Fruit fly (Drosophila melanogaster): ENCODE measurements around the gene CG5280.
A peak's percentile ranks its signal among the peaks of the same experiment; 100 is the strongest.

CG5280 gene

DNA sequence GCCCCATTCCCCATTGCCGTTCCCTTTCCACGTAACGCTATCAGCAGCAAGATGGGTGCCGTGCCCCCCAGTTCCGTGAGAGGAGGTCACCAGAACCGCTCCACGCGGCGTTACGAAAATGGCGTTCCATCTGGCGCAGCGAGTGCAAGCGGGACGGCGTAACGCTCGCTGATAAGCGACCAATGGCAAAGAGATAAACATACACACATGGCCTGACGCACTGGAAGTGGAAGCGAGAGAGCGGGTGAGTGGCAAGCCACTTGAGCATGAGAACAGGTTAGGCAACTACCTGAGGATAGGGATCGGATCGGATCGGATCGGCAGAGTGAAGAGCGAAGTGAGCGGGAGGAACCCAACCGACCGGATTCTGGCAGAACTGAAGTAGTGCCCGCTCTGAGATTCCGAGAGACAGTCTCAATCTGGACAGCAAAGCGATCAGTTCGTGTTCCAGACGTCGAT lies 14.8 kb upstream of the CG5280 start, which contains the start of gene Doc3 (continued):
- TF ChIP-seq CG11696 (GFP tag; IDR thresholded peaks at IDR 0.05) (no peak), CG18619 (GFP tag; optimal IDR thresholded peaks at IDR 0.05) (no peak), ssp (GFP tag; IDR thresholded peaks at IDR 0.05) (no peak), CG11093 (GFP tag; IDR thresholded peaks at IDR 0.05) (no peak), CG1602 (GFP tag; optimal IDR thresholded peaks at IDR 0.05) (no peak), pita (GFP tag; optimal IDR thresholded peaks at IDR 0.05) (no peak), NK7.1 (GFP tag; optimal IDR thresholded peaks at IDR 0.05) (no peak), CG18262 (tag; optimal IDR thresholded peaks at IDR 0.05) (no peak), dpn (GFP tag; optimal IDR thresholded peaks at IDR 0.05) (no peak), run (tag; optimal IDR thresholded peaks at IDR 0.05) (no peak), slbo (GFP tag; IDR thresholded peaks at IDR 0.05) (peak; percentile 23; the same call in 1 of the 2 replicates), kni (GFP tag; optimal IDR thresholded peaks at IDR 0.05) (peak; percentile 83), ftz-f1 (GFP tag; optimal IDR thresholded peaks at IDR 0.05) (peak; percentile 85), Sry-δ (GFP tag; optimal IDR thresholded peaks at IDR 0.05) (no peak), CG10979 (tag; optimal IDR thresholded peaks at IDR 0.05) (no peak), CTCF (GFP tag; optimal IDR thresholded peaks at IDR 0.05) (no peak), mld (GFP tag; IDR thresholded peaks at IDR 0.05; ENCODE audit: partially characterized antibody) (no peak), CG10321 (GFP tag; IDR thresholded peaks at IDR 0.05) (peak; percentile 96), CG11456 (GFP tag; IDR thresholded peaks at IDR 0.05) (no peak), Rfx (GFP tag; IDR thresholded peaks at IDR 0.05) (no peak), CG1024 (GFP tag; IDR thresholded peaks at IDR 0.05) (no peak), Med (GFP tag) (peak; percentile 67), repo (GFP tag; optimal IDR thresholded peaks at IDR 0.05) (no peak), C15 (GFP tag; IDR thresholded peaks at IDR 0.05) (no peak), CG7271 (tag; optimal IDR thresholded peaks at IDR 0.05) (no peak), gro (GFP tag; optimal IDR thresholded peaks at IDR 0.05) (no peak), CG10147 (GFP tag; optimal IDR thresholded peaks at IDR 0.05) (no peak), CG9797 (GFP tag; optimal IDR thresholded peaks at IDR 0.05) (no peak)

DNA sequence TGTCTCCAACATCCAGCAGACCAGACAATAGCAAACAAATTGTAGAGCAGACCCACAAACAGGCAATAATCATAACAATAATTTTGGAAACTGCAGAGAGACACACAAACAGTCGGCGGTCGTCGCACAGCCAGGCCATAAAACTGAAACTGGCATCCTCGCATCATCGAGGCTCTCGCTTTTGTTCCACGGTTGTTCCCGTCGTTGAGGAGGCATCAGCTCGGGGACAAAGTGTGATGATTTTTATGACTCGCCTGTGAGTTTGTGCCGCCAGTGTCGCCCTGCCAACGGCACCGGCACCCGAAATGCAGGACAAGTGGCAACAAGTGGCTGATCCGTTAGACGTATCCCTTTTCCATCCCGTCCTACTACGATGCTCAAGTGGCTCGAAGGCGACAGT lies 13.3 kb upstream of the CG5280 start:
- TF ChIP-seq gcm (GFP tag; optimal IDR thresholded peaks at IDR 0.05) (no peak), Gsc (GFP tag; IDR thresholded peaks at IDR 0.05) (no peak), D (optimal IDR thresholded peaks at IDR 0.05) (peak; percentile 71), D (GFP tag; optimal IDR thresholded peaks at IDR 0.05) (no peak), abd-A (tag; optimal IDR thresholded peaks at IDR 0.05) (peak; percentile 4), CG15073 (GFP tag; optimal IDR thresholded peaks at IDR 0.05) (peak; percentile 84), twi (tag; optimal IDR thresholded peaks at IDR 0.05) (peak; percentile 3), CG16779 (GFP tag; IDR thresholded peaks at IDR 0.05) (0 out of 2 replicates have a peak, but pooled peaks have one; percentile 3), zen (tag; optimal IDR thresholded peaks at IDR 0.05) (peak; percentile 90), kni (GFP tag; optimal IDR thresholded peaks at IDR 0.05) (peak; percentile 21), mirr (GFP tag; optimal IDR thresholded peaks at IDR 0.05) (no peak), slbo (GFP tag; IDR thresholded peaks at IDR 0.05) (no peak), cad (GFP tag; optimal IDR thresholded peaks at IDR 0.05) (peak; percentile 94), yki (optimal IDR thresholded peaks at IDR 0.05) (no peak), Dip3 (GFP tag; optimal IDR thresholded peaks at IDR 0.05) (no peak), bcd (GFP tag; optimal IDR thresholded peaks at IDR 0.05) (no peak), tll (GFP tag; optimal IDR thresholded peaks at IDR 0.05) (peak in 1 of 2 experiments; percentile 61), CG9932 (GFP tag; IDR thresholded peaks at IDR 0.05) (0 out of 2 replicates have a peak, but pooled peaks have one; percentile 19), ind (GFP tag; optimal IDR thresholded peaks at IDR 0.05) (no peak)
